Worm (Caenorhabditis elegans): ENCODE data around the gene cwn-1.

- TF ChIP-seq nhr-237 (tag; optimal IDR thresholded peaks at IDR 0.05) = peak; percentile 84
- TF ChIP-seq blmp-1 (tag; optimal IDR thresholded peaks at IDR 0.05) = no peak
- TF ChIP-seq mls-2 (tag; optimal IDR thresholded peaks at IDR 0.05) = no peak
- peak; percentile 86 for TF ChIP-seq pha-4 (tag; optimal IDR thresholded peaks at IDR 0.05)
- TF ChIP-seq lsy-2 (tag; optimal IDR thresholded peaks at IDR 0.05) = peak; percentile 75
- no peak for TF ChIP-seq snpc-4 (tag; optimal IDR thresholded peaks at IDR 0.05)
- TF ChIP-seq unc-39 (tag; optimal IDR thresholded peaks at IDR 0.05) = no peak
- no peak for TF ChIP-seq nhr-12 (tag; optimal IDR thresholded peaks at IDR 0.05)
- TF ChIP-seq ztf-11 (tag; optimal IDR thresholded peaks at IDR 0.05) = no peak
- no peak for TF ChIP-seq nhr-76 (tag; optimal IDR thresholded peaks at IDR 0.05)
These were observed 22.5 kb upstream of the cwn-1 start, which contains the start of gene mrpl-28 for ce11 chrII:155904-156303.
